Fruit fly (Drosophila melanogaster) whole organism, pupa: ENCODE data around the gene CG33703.

Source experiments
- CG15710 ChIP-seq: fragments of 200-800 bp; sonication (Bioruptor generic); optimal IDR thresholded peaks from 2 replicates; lab custom pipeline; 2018; ENCODE audit warnings: missing biosample characterization, mild to moderate bottlenecking, missing genetic modification characterization, moderate library complexity
- CG34367 ChIP-seq: fragments of 200-800 bp; sonication (Bioruptor generic); optimal IDR thresholded peaks from 2 replicates; lab custom pipeline; 2018; ENCODE audit warnings: missing biosample characterization, mild to moderate bottlenecking, missing genetic modification characterization
- Pif1B ChIP-seq: fragments of 200-800 bp; sonication (Bioruptor generic); optimal IDR thresholded peaks from 3 replicates; lab custom pipeline; 2016; ENCODE audit warnings: missing biosample characterization, missing genetic modification characterization
- fd96Ca ChIP-seq: fragments of 200-800 bp; sonication (Bioruptor generic); IDR thresholded peaks from 3 replicates; pipeline ENCODE4 v1.3.6; 2022; ENCODE audit warnings: missing biosample characterization, missing genetic modification characterization
- rn ChIP-seq: fragments of 200-800 bp; sonication (Bioruptor generic); IDR thresholded peaks from 2 replicates; pipeline ENCODE4 v1.3.6; 2022; ENCODE audit warnings: missing biosample characterization, missing genetic modification characterization

DNA sequence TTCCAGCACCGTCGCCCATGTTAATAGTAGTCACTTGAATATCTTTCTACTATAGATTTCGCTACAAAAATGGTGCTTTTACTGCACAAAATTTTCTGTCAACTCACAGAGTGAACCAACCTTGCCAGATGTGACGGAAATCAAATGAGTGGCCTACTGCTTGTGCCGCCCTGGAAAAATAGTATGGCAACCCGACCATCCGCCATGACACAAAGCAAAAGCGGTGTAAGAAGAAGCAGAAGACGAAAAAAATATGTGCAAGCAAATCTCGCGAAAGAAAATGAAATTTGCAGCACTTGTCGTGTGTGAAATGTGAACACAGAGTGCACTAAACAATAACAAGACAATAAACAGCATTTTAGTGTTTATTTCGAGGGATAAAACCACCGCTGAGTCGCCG lies 35.6 kb downstream of the CG33703 start, which contains the start of the genes Uch-L5 and Jarid2:
- TF ChIP-seq CG15710 (tag; lab: Kevin White, UChicago) (no peak), CG34367 (tag; lab: Kevin White, UChicago) (no peak), fd96Ca (no peak), rn (no peak), Pif1B (no peak)
